Fruit fly (Drosophila melanogaster) whole organism, embryonic: ENCODE measurements around the gene Mipp2.

Source experiments
- Awh ChIP-seq: fragments of 200-800 bp; sonication (Bioruptor generic); IDR thresholded peaks from 2 replicates; pipeline ENCODE4, ENCODE4 v1.3.6; 2022; ENCODE audit warnings: missing biosample characterization, missing genetic modification characterization
- Bdp1 ChIP-seq: fragments of 200-800 bp; sonication (Bioruptor generic); optimal IDR thresholded peaks from 3 replicates; lab custom pipeline; 2016; ENCODE audit warnings: missing biosample characterization, missing genetic modification characterization
- CG10209 ChIP-seq: fragments of 200-800 bp; sonication (Bioruptor generic); optimal IDR thresholded peaks from 3 replicates; lab custom pipeline; 2017; ENCODE audit warnings: missing biosample characterization, mild to moderate bottlenecking, missing genetic modification characterization, missing genetic modification reagents
- CG10321 ChIP-seq: fragments of 200-800 bp; sonication (Bioruptor generic); IDR thresholded peaks from 2 replicates; pipeline ENCODE4 v1.3.6; 2022; ENCODE audit warnings: missing biosample characterization, missing genetic modification characterization
- CG10565 ChIP-seq: fragments of 200-800 bp; sonication (Bioruptor generic); optimal IDR thresholded peaks from 3 replicates; lab custom pipeline; 2016; ENCODE audit warnings: missing biosample characterization, mild to moderate bottlenecking, missing genetic modification characterization
- CG12299 ChIP-seq: fragments of 200-800 bp; sonication (Bioruptor generic); optimal IDR thresholded peaks from 2 replicates; lab custom pipeline; 2018; ENCODE audit warnings: missing biosample characterization, mild to moderate bottlenecking, missing genetic modification characterization
- CG16779 ChIP-seq: fragments of 200-800 bp; sonication (Bioruptor generic); IDR thresholded peaks from 2 replicates; pipeline ENCODE4 v1.3.6; 2022; ENCODE audit warnings: missing biosample characterization, missing genetic modification characterization
- CG17385 ChIP-seq: fragments of 200-800 bp; sonication (Bioruptor generic); optimal IDR thresholded peaks from 3 replicates; lab custom pipeline; 2018; ENCODE audit warnings: missing biosample characterization, mild to moderate bottlenecking, missing genetic modification characterization
- CG18476 ChIP-seq: fragments of 200-800 bp; sonication (Bioruptor generic); optimal IDR thresholded peaks from 2 replicates; lab custom pipeline; 2016; ENCODE audit warnings: missing biosample characterization, mild to moderate bottlenecking, missing genetic modification characterization
- CG2712 ChIP-seq: fragments of 200-800 bp; optimal IDR thresholded peaks from 3 replicates; lab custom pipeline; 2019; ENCODE audit warnings: missing biosample characterization, mild to moderate bottlenecking, missing genetic modification characterization, moderate library complexity
- CG30020 ChIP-seq: fragments of 200-800 bp; optimal IDR thresholded peaks from 2 replicates; lab custom pipeline; 2019; ENCODE audit warnings: missing biosample characterization, mild to moderate bottlenecking, missing genetic modification characterization, moderate library complexity
- CG33557 ChIP-seq: fragments of 200-800 bp; sonication (Bioruptor generic); optimal IDR thresholded peaks from 2 replicates; lab custom pipeline; 2019; ENCODE audit warnings: missing biosample characterization, mild to moderate bottlenecking, missing genetic modification characterization, moderate library complexity
- CG6854 ChIP-seq: fragments of 200-800 bp; sonication (Bioruptor generic); optimal IDR thresholded peaks from 3 replicates; lab custom pipeline; 2017; ENCODE audit warnings: missing biosample characterization, mild to moderate bottlenecking, missing genetic modification characterization
- CG7839 ChIP-seq: fragments of 200-800 bp; sonication (Bioruptor generic); optimal IDR thresholded peaks from 3 replicates; lab custom pipeline; 2018; ENCODE audit warnings: missing biosample characterization, mild to moderate bottlenecking, missing genetic modification characterization, moderate library complexity
- CG7963 ChIP-seq: fragments of 200-800 bp; sonication (Bioruptor generic); IDR thresholded peaks from 3 replicates; pipeline ENCODE4 v1.3.6; 2022; ENCODE audit warnings: missing biosample characterization, missing genetic modification characterization; ENCODE audit not compliant: partially characterized antibody
- CG8944 ChIP-seq: fragments of 200-800 bp; sonication (Bioruptor generic); optimal IDR thresholded peaks from 3 replicates; lab custom pipeline; 2016; ENCODE audit warnings: missing biosample characterization, missing genetic modification characterization
- CG9215 ChIP-seq: fragments of 200-800 bp; sonication (Bioruptor generic); IDR thresholded peaks from 2 replicates; pipeline ENCODE4 v1.3.6; 2022; ENCODE audit warnings: missing biosample characterization, missing genetic modification characterization
- Hmx ChIP-seq: fragments of 200-800 bp; sonication (Bioruptor generic); optimal IDR thresholded peaks from 2 replicates; lab custom pipeline; 2016; ENCODE audit warnings: missing biosample characterization, missing genetic modification characterization
- Hr3 ChIP-seq: fragments of 200-800 bp; sonication (Bioruptor generic); optimal IDR thresholded peaks from 3 replicates; lab custom pipeline; 2016; ENCODE audit warnings: missing biosample characterization, missing genetic modification characterization
- Hr78 ChIP-seq, 2 experiments: fragments of 200-800 bp in 1 of 2; fragments of >200 bp in 1 of 2; sonication (Bioruptor generic) in 1 of 2; optimal IDR thresholded peaks; 2 replicates each; lab custom pipeline; 2017 to 2019; ENCODE audit warnings: missing biosample characterization in 2 of 2, missing genetic modification characterization in 2 of 2, mild to moderate bottlenecking in 1 of 2, moderate library complexity in 1 of 2
- Jarid2 ChIP-seq: fragments of 200-800 bp; sonication (Bioruptor generic); optimal IDR thresholded peaks from 3 replicates; lab custom pipeline; 2017; ENCODE audit warnings: mild to moderate bottlenecking, missing biosample characterization, missing genetic modification reagents, missing genetic modification characterization
- Lim3 ChIP-seq: fragments of 200-800 bp; sonication (Bioruptor generic); IDR thresholded peaks from 2 replicates; pipeline ENCODE4 v1.3.6; 2022; ENCODE audit warnings: missing biosample characterization, missing genetic modification characterization
- Nf-YA ChIP-seq: fragments of 200-800 bp; sonication (Bioruptor generic); IDR thresholded peaks from 2 replicates; pipeline ENCODE4 v1.3.6; 2022; ENCODE audit warnings: missing biosample characterization, missing genetic modification characterization
- Opbp ChIP-seq: fragments of 200-800 bp; sonication (Bioruptor generic); IDR thresholded peaks from 3 replicates; pipeline ENCODE4 v1.3.6; 2022; ENCODE audit warnings: missing biosample characterization, missing genetic modification characterization; ENCODE audit not compliant: partially characterized antibody
- Ptx1 ChIP-seq: fragments of 200-800 bp; sonication (Bioruptor generic); IDR thresholded peaks from 2 replicates; pipeline ENCODE4 v1.3.6; 2022; ENCODE audit warnings: missing biosample characterization, missing genetic modification characterization
- Six4 ChIP-seq: fragments of 200-800 bp; sonication (Bioruptor generic); optimal IDR thresholded peaks from 2 replicates; lab custom pipeline; 2016; ENCODE audit warnings: missing biosample characterization, missing genetic modification characterization
- Tbp ChIP-seq: fragments of >200 bp; optimal IDR thresholded peaks from 2 replicates; lab custom pipeline; 2018; ENCODE audit warnings: missing biosample characterization, missing genetic modification characterization
- abd-A ChIP-seq: fragments of 200-800 bp; sonication (Bioruptor generic); optimal IDR thresholded peaks from 3 replicates; lab custom pipeline; 2019; ENCODE audit warnings: missing biosample characterization, mild to moderate bottlenecking, missing genetic modification characterization, moderate library complexity
- caup ChIP-seq: fragments of 200-800 bp; sonication (Bioruptor generic); optimal IDR thresholded peaks from 3 replicates; lab custom pipeline; 2017; ENCODE audit warnings: missing biosample characterization, mild to moderate bottlenecking, missing genetic modification characterization, moderate library complexity; ENCODE audit not compliant: severe bottlenecking
- grn ChIP-seq: fragments of 200-800 bp; sonication (Bioruptor generic); optimal IDR thresholded peaks from 3 replicates; lab custom pipeline; 2017; ENCODE audit warnings: missing biosample characterization, missing genetic modification characterization
- gsb-n ChIP-seq: fragments of 200-800 bp; sonication (Bioruptor generic); optimal IDR thresholded peaks from 3 replicates; lab custom pipeline; 2018; ENCODE audit warnings: missing biosample characterization, mild to moderate bottlenecking, missing genetic modification characterization
- lab ChIP-seq: fragments of 200-800 bp; sonication (Bioruptor generic); optimal IDR thresholded peaks from 3 replicates; lab custom pipeline; 2017; ENCODE audit warnings: missing biosample characterization, missing genetic modification characterization, mild to moderate bottlenecking, moderate library complexity, missing genetic modification reagents
- lilli ChIP-seq: fragments of 200-800 bp; sonication (Bioruptor generic); optimal IDR thresholded peaks from 3 replicates; lab custom pipeline; 2016; ENCODE audit warnings: missing biosample characterization, missing genetic modification characterization
- onecut ChIP-seq: fragments of 200-800 bp; sonication (Bioruptor generic); IDR thresholded peaks from 2 replicates; pipeline ENCODE4 v1.3.6; 2022; ENCODE audit warnings: missing biosample characterization, missing genetic modification characterization
- pita ChIP-seq: fragments of 200-800 bp; sonication (Bioruptor generic); optimal IDR thresholded peaks from 2 replicates; lab custom pipeline; 2017; ENCODE audit warnings: missing biosample characterization, mild to moderate bottlenecking, missing genetic modification characterization
- salm ChIP-seq: fragments of 200-800 bp; sonication (Bioruptor generic); optimal IDR thresholded peaks from 2 replicates; lab custom pipeline; 2018; ENCODE audit warnings: missing biosample characterization, mild to moderate bottlenecking, missing genetic modification characterization
- sc ChIP-seq, 3 experiments: fragments of >200 bp in 2 of 3; fragments of 200-800 bp in 1 of 3; sonication (Bioruptor generic) in 1 of 3; optimal IDR thresholded peaks; 2 replicates in 2 of 3; 3 replicates in 1 of 3; lab custom pipeline; 2017; ENCODE audit warnings: mild to moderate bottlenecking in 1 of 3, missing biosample characterization in 1 of 3, missing genetic modification characterization in 1 of 3, missing genetic modification reagents in 1 of 3
- sisA ChIP-seq: fragments of 200-800 bp; sonication (Bioruptor generic); IDR thresholded peaks from 2 replicates; pipeline ENCODE4 v1.3.6; 2022; ENCODE audit warnings: missing biosample characterization, missing genetic modification characterization
- slou ChIP-seq: fragments of 200-800 bp; sonication (Bioruptor generic); optimal IDR thresholded peaks from 3 replicates; lab custom pipeline; 2016; ENCODE audit warnings: missing biosample characterization, missing genetic modification characterization
- sna ChIP-seq: fragments of 200-800 bp; sonication (Bioruptor generic); IDR thresholded peaks from 2 replicates; pipeline ENCODE4 v1.3.6; 2022; ENCODE audit warnings: missing biosample characterization, missing genetic modification characterization; ENCODE audit not compliant: partially characterized antibody
- stwl ChIP-seq: fragments of 200-800 bp; sonication (Bioruptor generic); optimal IDR thresholded peaks from 3 replicates; lab custom pipeline; 2018; ENCODE audit warnings: missing biosample characterization, mild to moderate bottlenecking, missing genetic modification characterization, moderate library complexity
- tap ChIP-seq: fragments of 200-800 bp; optimal IDR thresholded peaks from 3 replicates; lab custom pipeline; 2019; ENCODE audit warnings: missing biosample characterization, mild to moderate bottlenecking, missing genetic modification characterization, moderate library complexity
- tgo ChIP-seq: fragments of 200-800 bp; sonication (Bioruptor generic); IDR thresholded peaks from 3 replicates; pipeline ENCODE4 v1.3.6; 2022; ENCODE audit warnings: missing biosample characterization, missing genetic modification characterization
- tx ChIP-seq: fragments of 200-800 bp; sonication (Bioruptor generic); optimal IDR thresholded peaks from 2 replicates; lab custom pipeline; 2016; ENCODE audit warnings: missing biosample characterization, missing genetic modification characterization
- usp ChIP-seq: fragments of >200 bp; optimal IDR thresholded peaks from 2 replicates; lab custom pipeline; 2017; ENCODE audit warnings: missing biosample characterization, missing genetic modification characterization
- wdn ChIP-seq: fragments of 200-800 bp; sonication (Bioruptor generic); IDR thresholded peaks from 2 replicates; pipeline ENCODE4 v1.3.6; 2022; ENCODE audit warnings: missing biosample characterization, missing genetic modification characterization
- z ChIP-seq: fragments of 200-800 bp; sonication (Bioruptor generic); IDR thresholded peaks from 3 replicates; pipeline ENCODE4 v1.3.6; 2022; ENCODE audit warnings: missing biosample characterization, missing genetic modification characterization
- zen ChIP-seq: fragments of 200-800 bp; sonication (Bioruptor generic); optimal IDR thresholded peaks from 3 replicates; lab custom pipeline; 2018; ENCODE audit warnings: missing biosample characterization, mild to moderate bottlenecking, missing genetic modification characterization, moderate library complexity

Mipp2 gene

DNA sequence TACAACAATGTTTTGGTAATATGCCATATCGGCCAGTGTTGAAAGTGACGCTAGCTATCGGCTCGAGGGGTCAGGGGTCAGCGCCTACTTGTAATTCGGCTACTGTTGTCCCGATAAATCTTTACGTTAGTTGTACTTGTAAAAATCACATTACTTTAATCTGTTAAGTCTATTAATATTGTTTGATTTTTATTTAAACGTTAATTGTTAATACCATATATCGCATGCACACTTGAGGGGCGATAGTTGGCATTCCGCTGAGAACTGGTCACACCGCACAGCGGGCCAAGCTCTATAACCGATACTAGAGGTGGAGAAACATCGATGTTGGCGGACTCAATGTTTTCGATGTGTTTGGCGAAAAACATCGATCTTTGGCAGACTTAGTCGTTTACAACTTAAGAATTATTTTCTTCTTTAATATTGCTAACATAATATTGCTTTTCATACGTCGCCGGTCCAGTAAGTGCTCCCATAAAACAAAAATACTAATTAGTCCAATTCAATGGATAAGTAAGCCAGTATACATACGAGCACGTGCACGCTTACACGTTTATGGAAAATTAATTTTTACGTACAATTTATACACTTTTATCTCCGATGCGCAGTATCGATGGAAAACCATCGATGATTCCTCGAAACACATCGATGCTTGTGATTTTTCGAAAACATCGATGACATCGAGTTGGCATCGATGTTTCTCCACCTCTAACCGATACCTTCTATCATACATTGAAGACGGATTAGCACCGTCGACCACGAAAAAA is 53.9 kb downstream of the Mipp2 start, which contains the start of the genes rux and MCTS1 (continued):
- TF ChIP-seq CG7963 = peak; percentile 89
- TF ChIP-seq abd-A (tag; lab: Kevin White, UChicago) = no peak
- TF ChIP-seq lilli (GFP tag; lab: Kevin White, UChicago) = peak; percentile 50
- TF ChIP-seq stwl (tag; lab: Kevin White, UChicago) = peak; percentile 51
- TF ChIP-seq sc (optimal IDR thresholded peaks at IDR 0.05; lab: Kevin White, UChicago) = no peak
- TF ChIP-seq sc (GFP tag; optimal IDR thresholded peaks at IDR 0.05; lab: Kevin White, UChicago) = no peak
- no peak for TF ChIP-seq Awh
- TF ChIP-seq CG33557 (GFP tag; lab: Kevin White, UChicago) = no peak
- TF ChIP-seq CG30020 (tag; lab: Kevin White, UChicago) = peak; percentile 17
- no peak for TF ChIP-seq pita (GFP tag; lab: Kevin White, UChicago)
- no peak for TF ChIP-seq caup
- TF ChIP-seq CG10321 (GFP tag; lab: Robert Waterston, UW) = no peak
- no peak for TF ChIP-seq z
- no peak for TF ChIP-seq grn (GFP tag; lab: Kevin White, UChicago)
- no peak for TF ChIP-seq CG12299 (tag; lab: Kevin White, UChicago)
- no peak for TF ChIP-seq usp (GFP tag; lab: Kevin White, UChicago)
- TF ChIP-seq Nf-YA (GFP tag; lab: Robert Waterston, UW) = no peak
- TF ChIP-seq CG17385 (GFP tag; lab: Kevin White, UChicago) = no peak
- TF ChIP-seq CG16779 (GFP tag; lab: Robert Waterston, UW) = no peak
- no peak for TF ChIP-seq Hmx (GFP tag; lab: Kevin White, UChicago)
- no peak for TF ChIP-seq tgo (GFP tag; lab: Robert Waterston, UW)
- TF ChIP-seq tx (GFP tag; lab: Kevin White, UChicago) = no peak
- TF ChIP-seq Opbp = peak; percentile 90
- TF ChIP-seq Hr78 (GFP tag; optimal IDR thresholded peaks at IDR 0.05; lab: Kevin White, UChicago) = peak; percentile 64 to 100
- peak; percentile 40 for TF ChIP-seq CG9215 (GFP tag; lab: Robert Waterston, UW)
- no peak for TF ChIP-seq wdn (GFP tag; lab: Robert Waterston, UW)
- peak; percentile 54; the same call in 1 of the 2 replicates for TF ChIP-seq sisA (GFP tag; lab: Robert Waterston, UW)
- no peak for TF ChIP-seq Jarid2 (GFP tag; lab: Kevin White, UChicago)
- peak; percentile 11 for TF ChIP-seq gsb-n
- TF ChIP-seq CG2712 = peak; percentile 14
- TF ChIP-seq lab = peak; percentile 10
- no peak for TF ChIP-seq tap
- no peak for TF ChIP-seq Six4 (GFP tag; lab: Kevin White, UChicago)
- TF ChIP-seq CG10565 (GFP tag; lab: Kevin White, UChicago) = no peak
- no peak for TF ChIP-seq CG10209
- peak; percentile 94 for TF ChIP-seq sna (GFP tag; lab: Robert Waterston, UW)
- peak; percentile 14 for TF ChIP-seq Hr3 (GFP tag; lab: Kevin White, UChicago)
- TF ChIP-seq Tbp (GFP tag; lab: Kevin White, UChicago) = no peak
- no peak for TF ChIP-seq Lim3 (GFP tag; lab: Robert Waterston, UW)
- TF ChIP-seq slou (GFP tag; lab: Kevin White, UChicago) = no peak
- TF ChIP-seq salm (tag; lab: Kevin White, UChicago) = no peak
- no peak for TF ChIP-seq CG18476 (GFP tag; lab: Kevin White, UChicago)
- TF ChIP-seq CG6854 = no peak
- no peak for TF ChIP-seq CG7839
- TF ChIP-seq CG8944 = no peak
- TF ChIP-seq onecut (GFP tag; lab: Robert Waterston, UW) = no peak
- peak; percentile 17 for TF ChIP-seq zen (tag; lab: Kevin White, UChicago)
- peak; percentile 37 for TF ChIP-seq Ptx1 (GFP tag; lab: Robert Waterston, UW)
- no peak for TF ChIP-seq Bdp1 (GFP tag; lab: Kevin White, UChicago)
